Fruit fly (Drosophila melanogaster) whole organism, pupa: ENCODE measurements around the gene mus304.

Experiments
- CG10348 ChIP-seq: fragments of 200-800 bp; sonication (Bioruptor generic); IDR thresholded peaks from 2 replicates; pipeline ENCODE4 v1.3.6; 2022; ENCODE audit warnings: missing biosample characterization, missing genetic modification characterization
- CG12605 ChIP-seq: fragments of 200-800 bp; sonication (Bioruptor generic); IDR thresholded peaks from 2 replicates; pipeline ENCODE4 v1.3.6; 2022; ENCODE audit warnings: missing biosample characterization, missing genetic modification characterization
- CG13204 ChIP-seq: fragments of 200-800 bp; sonication (Bioruptor generic); optimal IDR thresholded peaks from 2 replicates; lab custom pipeline; 2018; ENCODE audit warnings: missing biosample characterization, mild to moderate bottlenecking, missing genetic modification characterization, moderate library complexity
- CG14655 ChIP-seq: fragments of 200-800 bp; sonication (Bioruptor generic); optimal IDR thresholded peaks from 3 replicates; lab custom pipeline; 2017; ENCODE audit warnings: mild to moderate bottlenecking, missing biosample characterization, missing genetic modification reagents, missing genetic modification characterization
- CG15710 ChIP-seq: fragments of 200-800 bp; sonication (Bioruptor generic); optimal IDR thresholded peaks from 2 replicates; lab custom pipeline; 2018; ENCODE audit warnings: missing biosample characterization, mild to moderate bottlenecking, missing genetic modification characterization, moderate library complexity
- CG17806 ChIP-seq: fragments of 200-800 bp; sonication (Bioruptor generic); optimal IDR thresholded peaks from 2 replicates; lab custom pipeline; 2018; ENCODE audit warnings: missing biosample characterization, mild to moderate bottlenecking, missing genetic modification characterization, moderate library complexity
- CG32121 ChIP-seq: fragments of 200-800 bp; sonication (Bioruptor generic); IDR thresholded peaks from 2 replicates; pipeline ENCODE4 v1.3.6; 2022; ENCODE audit warnings: missing biosample characterization, missing genetic modification characterization
- CG34367 ChIP-seq: fragments of 200-800 bp; sonication (Bioruptor generic); optimal IDR thresholded peaks from 2 replicates; lab custom pipeline; 2018; ENCODE audit warnings: missing biosample characterization, mild to moderate bottlenecking, missing genetic modification characterization
- CG4496 ChIP-seq: fragments of 200-800 bp; sonication (Bioruptor generic); IDR thresholded peaks from 3 replicates; pipeline ENCODE4 v1.3.6; 2022; ENCODE audit warnings: missing biosample characterization, missing genetic modification characterization
- CG8159 ChIP-seq: fragments of 200-800 bp; sonication (Bioruptor generic); optimal IDR thresholded peaks from 3 replicates; lab custom pipeline; 2018; ENCODE audit warnings: missing biosample characterization, mild to moderate bottlenecking, missing genetic modification characterization, moderate library complexity
- CG8301 ChIP-seq: fragments of 200-800 bp; sonication (Bioruptor generic); optimal IDR thresholded peaks from 2 replicates; lab custom pipeline; 2018; ENCODE audit warnings: missing biosample characterization, mild to moderate bottlenecking, missing genetic modification characterization
- CG9948 ChIP-seq: fragments of 200-800 bp; sonication (Bioruptor generic); optimal IDR thresholded peaks from 2 replicates; lab custom pipeline; 2018; ENCODE audit warnings: missing biosample characterization, mild to moderate bottlenecking, missing genetic modification characterization, moderate library complexity
- D1 ChIP-seq: fragments of 200-800 bp; sonication (Bioruptor generic); optimal IDR thresholded peaks from 2 replicates; lab custom pipeline; 2018; ENCODE audit warnings: missing biosample characterization, mild to moderate bottlenecking, missing genetic modification characterization, moderate library complexity
- EcR ChIP-seq: fragments of 200-800 bp; sonication (Bioruptor generic); optimal IDR thresholded peaks from 3 replicates; lab custom pipeline; 2019; ENCODE audit warnings: missing biosample characterization, missing genetic modification characterization, mild to moderate bottlenecking, moderate library complexity, missing genetic modification reagents
- Ets98B ChIP-seq: fragments of 200-800 bp; sonication (Bioruptor generic); IDR thresholded peaks from 2 replicates; pipeline ENCODE4 v1.3.6; 2022; ENCODE audit warnings: missing biosample characterization, missing genetic modification characterization
- Pif1A ChIP-seq: fragments of 200-800 bp; sonication (Bioruptor generic); optimal IDR thresholded peaks from 3 replicates; lab custom pipeline; 2016; ENCODE audit warnings: missing biosample characterization, missing genetic modification characterization
- Pif1B ChIP-seq: fragments of 200-800 bp; sonication (Bioruptor generic); optimal IDR thresholded peaks from 3 replicates; lab custom pipeline; 2016; ENCODE audit warnings: missing biosample characterization, missing genetic modification characterization
- Snoo ChIP-seq: fragments of 200-800 bp; sonication (Bioruptor generic); optimal IDR thresholded peaks from 3 replicates; lab custom pipeline; 2017; ENCODE audit warnings: missing biosample characterization, mild to moderate bottlenecking, missing genetic modification characterization, inconsistent platforms
- fd96Ca ChIP-seq: fragments of 200-800 bp; sonication (Bioruptor generic); IDR thresholded peaks from 3 replicates; pipeline ENCODE4 v1.3.6; 2022; ENCODE audit warnings: missing biosample characterization, missing genetic modification characterization
- gl ChIP-seq: fragments of 200-800 bp; sonication (Bioruptor generic); optimal IDR thresholded peaks from 2 replicates; lab custom pipeline; 2018; ENCODE audit warnings: missing biosample characterization, mild to moderate bottlenecking, missing genetic modification characterization
- rn ChIP-seq: fragments of 200-800 bp; sonication (Bioruptor generic); IDR thresholded peaks from 2 replicates; pipeline ENCODE4 v1.3.6; 2022; ENCODE audit warnings: missing biosample characterization, missing genetic modification characterization

The mus304 gene

dm6 chr3L:18144620-18145019 lies 35.0 kb downstream of the mus304 start:
- no peak for TF ChIP-seq CG9948 (tag; lab: Kevin White, UChicago)
- no peak for TF ChIP-seq CG8159
- TF ChIP-seq D1 (tag; lab: Kevin White, UChicago), result no peak
- TF ChIP-seq Ets98B, result no peak

- TF ChIP-seq Ets98B (peak; percentile 39; the same call in 1 of the 2 replicates), CG4496 (GFP tag; lab: Robert Waterston, UW) (no peak), fd96Ca (GFP tag; lab: Robert Waterston, UW) (no peak), CG14655 (GFP tag; lab: Kevin White, UChicago) (peak; percentile 3), CG15710 (no peak), CG12605 (no peak), Pif1A (GFP tag; lab: Kevin White, UChicago) (peak; percentile 0), CG13204 (GFP tag; lab: Kevin White, UChicago) (no peak), rn (GFP tag; lab: Robert Waterston, UW) (no peak), CG32121 (GFP tag; lab: Robert Waterston, UW) (peak; percentile 71), CG9948 (tag; lab: Kevin White, UChicago) (no peak), CG8301 (peak; percentile 38)
These were observed 37.2 kb downstream of the mus304 start for dm6 chr3L:18146833-18147232.

dm6 chr3L:18147596-18147995 lies 38.0 kb downstream of the mus304 start:
- TF ChIP-seq Pif1A (GFP tag; lab: Kevin White, UChicago) (no peak), EcR (GFP tag; lab: Kevin White, UChicago) (no peak), D1 (tag; lab: Kevin White, UChicago) (no peak), CG10348 (GFP tag; lab: Robert Waterston, UW) (no peak), rn (GFP tag; lab: Robert Waterston, UW) (no peak)
- TF ChIP-seq, all 21 proteins: peak for 0

- TF ChIP-seq gl (tag; lab: Kevin White, UChicago), result peak; percentile 45
- TF ChIP-seq CG8301, result peak; percentile 86
- TF ChIP-seq Snoo (tag; lab: Kevin White, UChicago), result peak; percentile 96
- TF ChIP-seq CG34367 (tag; lab: Kevin White, UChicago), result peak; percentile 60
- peak; percentile 82 for TF ChIP-seq Ets98B
- TF ChIP-seq CG13204 (GFP tag; lab: Kevin White, UChicago), result peak; percentile 57
- TF ChIP-seq CG12605, result peak; percentile 79
- TF ChIP-seq EcR (GFP tag; lab: Kevin White, UChicago), result no peak
- TF ChIP-seq CG8159, result peak; percentile 90
- peak; percentile 77 for TF ChIP-seq CG10348 (GFP tag; lab: Robert Waterston, UW)
- peak; percentile 82 for TF ChIP-seq rn (GFP tag; lab: Robert Waterston, UW)
- TF ChIP-seq CG9948 (tag; lab: Kevin White, UChicago), result peak; percentile 79
- TF ChIP-seq fd96Ca (GFP tag; lab: Robert Waterston, UW), result peak; percentile 85; the same call in 2 of the 3 replicates
- peak; percentile 72 for TF ChIP-seq CG17806 (tag; lab: Kevin White, UChicago)
- peak; percentile 81 for TF ChIP-seq CG14655 (GFP tag; lab: Kevin White, UChicago)
- peak; percentile 89 for TF ChIP-seq Pif1B
- TF ChIP-seq CG32121 (GFP tag; lab: Robert Waterston, UW), result peak; percentile 96
- TF ChIP-seq D1 (tag; lab: Kevin White, UChicago), result peak; percentile 46
- peak; percentile 81 for TF ChIP-seq Pif1A (GFP tag; lab: Kevin White, UChicago)
- TF ChIP-seq CG15710, result peak; percentile 86
- TF ChIP-seq CG4496 (GFP tag; lab: Robert Waterston, UW), result peak; percentile 90
These were observed 38.9 kb downstream of the mus304 start, which contains the start of gene CG7330 for dm6 chr3L:18148418-18148973. TSS of gene CG7330 (plus strand) at chr3L:18148923.

- TF ChIP-seq CG14655 (GFP tag; lab: Kevin White, UChicago) (no peak), D1 (tag; lab: Kevin White, UChicago) (no peak), CG8159 (no peak), CG13204 (GFP tag; lab: Kevin White, UChicago) (no peak), CG32121 (GFP tag; lab: Robert Waterston, UW) (no peak), CG17806 (tag; lab: Kevin White, UChicago) (no peak), EcR (GFP tag; lab: Kevin White, UChicago) (no peak), CG12605 (no peak), Pif1B (no peak), CG8301 (no peak), CG9948 (tag; lab: Kevin White, UChicago) (no peak), gl (tag; lab: Kevin White, UChicago) (no peak), CG10348 (GFP tag; lab: Robert Waterston, UW) (no peak), CG34367 (tag; lab: Kevin White, UChicago) (no peak), Ets98B (0 out of 2 replicates have a peak, but pooled peaks have one; percentile 28), CG15710 (no peak), rn (GFP tag; lab: Robert Waterston, UW) (no peak), CG4496 (GFP tag; lab: Robert Waterston, UW) (peak; percentile 73), fd96Ca (GFP tag; lab: Robert Waterston, UW) (0 out of 3 replicates have a peak, but pooled peaks have one; percentile 35)
These were observed 44.5 kb downstream of the mus304 start for dm6 chr3L:18154140-18154539.

dm6 chr3L:18161175-18161574 lies 51.6 kb downstream of the mus304 start:
- no peak for TF ChIP-seq CG32121 (GFP tag; lab: Robert Waterston, UW)
- TF ChIP-seq EcR (GFP tag; lab: Kevin White, UChicago), result no peak
- no peak for TF ChIP-seq CG14655 (GFP tag; lab: Kevin White, UChicago)
- no peak for TF ChIP-seq Ets98B
- no peak for TF ChIP-seq CG10348 (GFP tag; lab: Robert Waterston, UW)
- no peak for TF ChIP-seq CG15710
- TF ChIP-seq gl (tag; lab: Kevin White, UChicago), result no peak
- TF ChIP-seq CG4496 (GFP tag; lab: Robert Waterston, UW), result no peak
- TF ChIP-seq CG17806 (tag; lab: Kevin White, UChicago), result no peak
- no peak for TF ChIP-seq CG34367 (tag; lab: Kevin White, UChicago)
- TF ChIP-seq CG9948 (tag; lab: Kevin White, UChicago), result no peak
- TF ChIP-seq CG8159, result no peak
